Worm (Caenorhabditis elegans) whole organism, L3 larva: ENCODE measurements around the gene srbc-50.
"Not testable (repeated sequence)": the region's sequence is repeated elsewhere in the genome, so short reads cannot be mapped to it uniquely, and the experiment has no call there.

Source experiments
- R02D3.7 ChIP-seq: fragments of 150-350 bp; optimal IDR thresholded peaks from 2 replicates; lab custom pipeline; 2014; ENCODE audit warnings: missing biosample characterization, missing genetic modification characterization
- ZK546.5 ChIP-seq: sonication (generic microtip); optimal IDR thresholded peaks from 2 replicates; lab custom pipeline; 2017; ENCODE audit warnings: missing biosample characterization, missing genetic modification characterization
- aly-2 ChIP-seq: fragments of 150-350 bp; optimal IDR thresholded peaks from 2 replicates; lab custom pipeline; 2014; ENCODE audit warnings: missing biosample characterization, missing genetic modification characterization
- ama-1 ChIP-seq: fragments of 150-350 bp; optimal IDR thresholded peaks from 2 replicates; lab custom pipeline; 2018
- ceh-16 ChIP-seq: sonication (generic microtip); optimal IDR thresholded peaks from 2 replicates; lab custom pipeline; 2017; ENCODE audit warnings: missing biosample characterization, missing genetic modification characterization
- ceh-28 ChIP-seq: fragments of 150-350 bp; optimal IDR thresholded peaks from 2 replicates; lab custom pipeline; 2014; ENCODE audit warnings: missing biosample characterization, missing genetic modification reagents, missing genetic modification characterization
- ceh-82 ChIP-seq: fragments of 150-350 bp; optimal IDR thresholded peaks from 2 replicates; lab custom pipeline; 2014; ENCODE audit warnings: missing biosample characterization, missing genetic modification characterization
- daf-12 ChIP-seq: fragments of 150-350 bp; optimal IDR thresholded peaks from 2 replicates; lab custom pipeline; 2014; ENCODE audit warnings: missing biosample characterization, missing genetic modification reagents, missing genetic modification characterization
- egl-27 ChIP-seq: sonication (generic microtip); optimal IDR thresholded peaks from 4 replicates; lab custom pipeline; 2017; ENCODE audit warnings: missing biosample characterization, missing genetic modification reagents, missing genetic modification characterization
- elt-1 ChIP-seq: fragments of 150-350 bp; optimal IDR thresholded peaks from 2 replicates; lab custom pipeline; 2014; ENCODE audit warnings: missing biosample characterization, missing genetic modification characterization
- elt-2 ChIP-seq: sonication (generic microtip); optimal IDR thresholded peaks from 2 replicates; lab custom pipeline; 2016; ENCODE audit warnings: missing genetic modification reagents, mild to moderate bottlenecking, missing genetic modification characterization, missing compliant biosample characterization
- elt-3 ChIP-seq, 3 experiments: fragments of 150-350 bp in 1 of 3; sonication (generic microtip) in 2 of 3; optimal IDR thresholded peaks; 2 replicates in 2 of 3; 4 replicates in 1 of 3; lab custom pipeline; 2014 to 2017; ENCODE audit warnings: missing biosample characterization in 3 of 3, missing genetic modification characterization in 3 of 3
- fkh-2 ChIP-seq: fragments of 150-350 bp; optimal IDR thresholded peaks from 2 replicates; lab custom pipeline; 2014; ENCODE audit warnings: missing biosample characterization, missing genetic modification reagents, missing genetic modification characterization
- fos-1 ChIP-seq: fragments of 150-350 bp; optimal IDR thresholded peaks from 2 replicates; lab custom pipeline; 2014; ENCODE audit warnings: missing biosample characterization, missing genetic modification characterization
- hmg-11 ChIP-seq: sonication (generic microtip); optimal IDR thresholded peaks from 2 replicates; lab custom pipeline; 2016; ENCODE audit warnings: missing genetic modification characterization, missing compliant biosample characterization
- jun-1 ChIP-seq: fragments of 150-350 bp; optimal IDR thresholded peaks from 2 replicates; lab custom pipeline; 2014; ENCODE audit warnings: missing biosample characterization, missing genetic modification reagents, missing genetic modification characterization
- lin-15B ChIP-seq: fragments of 150-350 bp; optimal IDR thresholded peaks from 2 replicates; lab custom pipeline; 2014; ENCODE audit warnings: missing biosample characterization, missing genetic modification characterization
- lin-39 ChIP-seq: fragments of 150-350 bp; optimal IDR thresholded peaks from 2 replicates; lab custom pipeline; 2018; ENCODE audit warnings: missing biosample characterization, missing genetic modification reagents, missing genetic modification characterization
- mdl-1 ChIP-seq: fragments of 150-350 bp; optimal IDR thresholded peaks from 2 replicates; lab custom pipeline; 2014; ENCODE audit warnings: missing biosample characterization, missing genetic modification characterization
- mml-1 ChIP-seq: fragments of 150-350 bp; sonication (generic microtip); optimal IDR thresholded peaks from 3 replicates; lab custom pipeline; 2014; ENCODE audit warnings: missing biosample characterization, missing genetic modification characterization
- nhr-11 ChIP-seq: fragments of 150-350 bp; optimal IDR thresholded peaks from 2 replicates; lab custom pipeline; 2014; ENCODE audit warnings: missing biosample characterization, missing genetic modification characterization
- nhr-12 ChIP-seq: fragments of 150-350 bp; optimal IDR thresholded peaks from 2 replicates; lab custom pipeline; 2014; ENCODE audit warnings: missing biosample characterization, missing genetic modification characterization
- nhr-23 ChIP-seq: fragments of 150-350 bp; optimal IDR thresholded peaks from 2 replicates; lab custom pipeline; 2014; ENCODE audit warnings: missing biosample characterization, missing genetic modification reagents, missing genetic modification characterization
- nhr-237 ChIP-seq: fragments of 150-350 bp; optimal IDR thresholded peaks from 2 replicates; lab custom pipeline; 2014; ENCODE audit warnings: missing biosample characterization, missing genetic modification characterization
- nhr-28 ChIP-seq: fragments of 150-350 bp; optimal IDR thresholded peaks from 2 replicates; lab custom pipeline; 2014; ENCODE audit warnings: missing biosample characterization, missing genetic modification characterization
- nhr-43 ChIP-seq: sonication (generic microtip); optimal IDR thresholded peaks from 2 replicates; lab custom pipeline; 2016; ENCODE audit warnings: mild to moderate bottlenecking, missing genetic modification characterization, missing compliant biosample characterization; ENCODE audit not compliant: poor library complexity, severe bottlenecking
- nhr-76 ChIP-seq: fragments of 150-350 bp; sonication (generic microtip); optimal IDR thresholded peaks from 5 replicates; lab custom pipeline; 2014; ENCODE audit warnings: missing biosample characterization, missing genetic modification characterization
- pha-4 ChIP-seq: fragments of 150-350 bp; optimal IDR thresholded peaks from 2 replicates; lab custom pipeline; 2014; ENCODE audit warnings: missing biosample characterization, missing genetic modification reagents, missing genetic modification characterization
- sea-2 ChIP-seq: fragments of 150-350 bp; sonication (generic microtip); optimal IDR thresholded peaks from 4 replicates; lab custom pipeline; 2014; ENCODE audit warnings: missing biosample characterization, missing genetic modification reagents, missing genetic modification characterization
- snpc-4 ChIP-seq: fragments of 150-350 bp; optimal IDR thresholded peaks from 2 replicates; lab custom pipeline; 2014; ENCODE audit warnings: missing biosample characterization, missing genetic modification characterization
- tbx-2 ChIP-seq: sonication (generic microtip); optimal IDR thresholded peaks from 2 replicates; lab custom pipeline; 2016; ENCODE audit warnings: mild to moderate bottlenecking, missing genetic modification characterization, missing compliant biosample characterization
- unc-39 ChIP-seq: sonication (generic microtip); optimal IDR thresholded peaks from 4 replicates; lab custom pipeline; 2017; ENCODE audit warnings: missing biosample characterization, missing genetic modification characterization
- unc-62 ChIP-seq: fragments of 150-350 bp; sonication (generic microtip); optimal IDR thresholded peaks from 4 replicates; lab custom pipeline; 2014; ENCODE audit warnings: missing biosample characterization, missing genetic modification reagents, missing genetic modification characterization
- zag-1 ChIP-seq: fragments of 150-350 bp; optimal IDR thresholded peaks from 2 replicates; lab custom pipeline; 2014; ENCODE audit warnings: missing biosample characterization, missing genetic modification characterization
- ztf-11 ChIP-seq: fragments of 150-350 bp; optimal IDR thresholded peaks from 2 replicates; lab custom pipeline; 2014; ENCODE audit warnings: missing biosample characterization, missing genetic modification characterization

The srbc-50 gene

DNA sequence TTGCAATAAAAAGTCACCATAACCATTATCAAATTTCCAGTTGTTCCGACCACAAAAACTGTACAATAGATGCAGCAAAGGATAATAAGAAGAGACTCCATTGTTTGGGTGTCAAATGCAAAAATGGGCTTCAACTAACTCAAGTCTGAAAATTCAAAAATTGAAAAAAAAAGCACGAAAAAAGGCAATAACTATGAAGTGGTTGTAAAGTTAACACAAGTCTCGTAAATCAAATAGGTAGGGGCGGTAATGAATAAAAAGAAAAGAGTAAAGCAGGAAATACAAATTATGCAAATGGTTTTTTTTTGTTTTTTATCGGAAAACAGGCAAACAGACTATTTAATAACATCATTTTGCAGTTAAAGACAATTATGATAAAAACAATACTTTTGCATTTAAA lies 17.3 kb downstream of the srbc-50 start, which contains the start of gene srsx-38:
Gene srsx-38, minus strand, starts transcription at position 101 of the 400 bp plus-strand sequence.
- not testable (repeated sequence) for TF ChIP-seq daf-12 (tag; lab: Kevin White, UChicago); snpc-4 (tag; lab: Kevin White, UChicago); ceh-16

- not testable (repeated sequence) for TF ChIP-seq tbx-2 (tag; lab: Kevin White, UChicago); lin-15B (tag; lab: Kevin White, UChicago); ztf-11
Measured at ce11 chrV:15803748-15804147, 21.0 kb downstream of the srbc-50 start, which contains the start of gene T26E4.18. T26E4.18 (minus strand) TSS chrV:15803848.

ce11 chrV:15803079-15803478 lies 21.7 kb downstream of the srbc-50 start, which contains the start of gene srd-27:
srd-27 (plus strand) TSS chrV:15803379.
- not testable (repeated sequence) for TF ChIP-seq ceh-28 (tag; lab: Kevin White, UChicago); lin-39 (tag; lab: Kevin White, UChicago); ceh-16

DNA sequence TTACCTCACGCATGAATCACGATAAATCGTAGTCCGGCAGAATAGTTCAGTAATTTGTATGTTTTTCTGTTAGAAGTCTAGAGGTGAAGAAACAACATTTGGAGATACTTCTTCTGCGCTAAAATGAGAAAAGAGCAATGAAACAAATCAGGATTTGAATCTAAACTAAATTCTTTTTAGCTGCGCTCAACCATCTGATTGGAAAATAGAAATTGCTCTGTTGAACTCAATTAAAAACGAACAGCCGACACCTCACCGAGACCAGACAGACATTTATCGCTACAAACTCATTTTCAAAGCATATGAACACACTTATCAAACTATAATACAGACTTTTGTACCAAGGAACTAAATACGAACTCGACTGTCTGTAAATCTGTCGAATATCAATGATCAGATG lies 22.1 kb downstream of the srbc-50 start, which contains the start of gene T26E4.9:
Gene T26E4.9, minus strand, starts transcription at position 101 of the 400 bp plus-strand sequence.
- TF ChIP-seq nhr-76, lin-39, nhr-23 (tag; lab: Kevin White, UChicago): not testable (repeated sequence)
- TF ChIP-seq, all 47 proteins: peak for 0; not testable (repeated sequence) for 47

DNA sequence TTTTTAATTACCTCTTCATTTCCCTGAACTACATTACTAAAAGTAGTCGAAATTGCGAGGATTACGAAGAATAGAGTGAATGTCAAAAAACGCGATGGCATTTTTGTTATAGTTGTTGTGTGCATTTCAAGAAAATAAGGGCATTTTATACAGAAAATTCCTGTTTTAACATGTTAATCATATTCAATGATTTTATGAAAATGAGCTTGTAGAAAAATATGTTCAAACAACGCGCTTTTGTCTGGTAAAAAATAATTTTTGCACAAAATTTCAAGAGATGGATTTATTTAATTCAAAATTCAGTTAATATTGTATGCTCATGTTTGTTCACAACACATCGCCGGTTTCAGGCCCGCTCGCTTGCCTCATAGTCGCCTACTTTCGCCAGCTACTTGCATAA lies 26.7 kb downstream of the srbc-50 start, which contains the start of gene T26E4.10:
Gene T26E4.10, minus strand, starts transcription at position 101 of the 400 bp plus-strand sequence.
- TF ChIP-seq lin-39 (tag; lab: Kevin White, UChicago) (no peak), zag-1 (no peak), fkh-2 (tag; lab: Kevin White, UChicago) (no peak), unc-62 (GFP tag; lab: Kevin White, UChicago) (no peak), nhr-28 (tag; lab: Kevin White, UChicago) (no peak), nhr-11 (no peak), jun-1 (tag; lab: Kevin White, UChicago) (no peak), elt-2 (tag; lab: Kevin White, UChicago) (no peak), nhr-23 (tag; lab: Kevin White, UChicago) (no peak), R02D3.7 (no peak), ZK546.5 (tag; lab: Kevin White, UChicago) (no peak), sea-2 (GFP tag; lab: Kevin White, UChicago) (no peak), pha-4 (tag; lab: Kevin White, UChicago) (no peak), aly-2 (tag; lab: Kevin White, UChicago) (no peak), tbx-2 (tag; lab: Kevin White, UChicago) (no peak), nhr-12 (no peak), ama-1 (lab: Kevin White, UChicago) (no peak), unc-39 (tag; lab: Kevin White, UChicago) (no peak), ztf-11 (no peak)

ce11 chrV:15796087-15796486 lies 28.7 kb downstream of the srbc-50 start, which contains the start of gene nhr-223:
nhr-223 (plus strand) TSS chrV:15796387.
- no peak for TF ChIP-seq mml-1 (tag; lab: Kevin White, UChicago)
- no peak for TF ChIP-seq unc-62 (GFP tag; lab: Kevin White, UChicago)
- no peak for TF ChIP-seq nhr-237 (tag; lab: Kevin White, UChicago)
- no peak for TF ChIP-seq elt-3 (tag; optimal IDR thresholded peaks at IDR 0.05; lab: Kevin White, UChicago)
- TF ChIP-seq egl-27 (tag; lab: Kevin White, UChicago) = no peak
- no peak for TF ChIP-seq fos-1 (tag; lab: Kevin White, UChicago)
- no peak for TF ChIP-seq zag-1
- TF ChIP-seq pha-4 (tag; lab: Kevin White, UChicago) = no peak
- TF ChIP-seq tbx-2 (tag; lab: Kevin White, UChicago) = no peak
- TF ChIP-seq elt-1 = no peak
- no peak for TF ChIP-seq hmg-11 (tag; lab: Kevin White, UChicago)
- TF ChIP-seq ceh-28 (tag; lab: Kevin White, UChicago) = no peak
- TF ChIP-seq mdl-1 (tag; lab: Kevin White, UChicago) = no peak
- no peak for TF ChIP-seq lin-15B (tag; lab: Kevin White, UChicago)
- no peak for TF ChIP-seq ceh-82 (tag; lab: Kevin White, UChicago)
- TF ChIP-seq nhr-43 (tag; lab: Kevin White, UChicago) = no peak
- no peak for TF ChIP-seq nhr-28 (tag; lab: Kevin White, UChicago)
- TF ChIP-seq, all 47 proteins: peak for 0
